Fruit fly (Drosophila melanogaster) whole organism, prepupa: ENCODE data around the gene mask.

Source experiments
- Blimp-1 ChIP-seq: fragments of 200-800 bp; sonication (Bioruptor generic); optimal IDR thresholded peaks from 3 replicates; lab custom pipeline; 2017; ENCODE audit warnings: missing biosample characterization, missing genetic modification characterization, mild to moderate bottlenecking, moderate library complexity, missing genetic modification reagents
- CG10631 ChIP-seq: fragments of 200-800 bp; sonication (Bioruptor generic); optimal IDR thresholded peaks from 2 replicates; lab custom pipeline; 2016; ENCODE audit warnings: missing biosample characterization, missing genetic modification characterization
- CG10669 ChIP-seq: fragments of 200-800 bp; sonication (Bioruptor generic); optimal IDR thresholded peaks from 3 replicates; lab custom pipeline; 2018; ENCODE audit warnings: missing biosample characterization, mild to moderate bottlenecking, missing genetic modification characterization, moderate library complexity
- CG11294 ChIP-seq: fragments of 200-800 bp; sonication (Bioruptor generic); IDR thresholded peaks from 2 replicates; pipeline ENCODE4 v1.3.6; 2022; ENCODE audit warnings: missing biosample characterization, missing genetic modification characterization
- CG11902 ChIP-seq: fragments of 200-800 bp; sonication (Bioruptor generic); optimal IDR thresholded peaks from 3 replicates; lab custom pipeline; 2016; ENCODE audit warnings: missing biosample characterization, missing genetic modification characterization
- CG15336 ChIP-seq: fragments of 200-800 bp; sonication (Bioruptor generic); IDR thresholded peaks from 2 replicates; pipeline ENCODE4 v1.3.6; 2022; ENCODE audit warnings: missing biosample characterization, missing genetic modification characterization
- CG1621 ChIP-seq: fragments of 200-800 bp; sonication (Bioruptor generic); optimal IDR thresholded peaks from 3 replicates; lab custom pipeline; 2018; ENCODE audit warnings: missing biosample characterization, mild to moderate bottlenecking, missing genetic modification characterization
- CG16779 ChIP-seq: fragments of 200-800 bp; sonication (Bioruptor generic); optimal IDR thresholded peaks from 3 replicates; lab custom pipeline; 2017; ENCODE audit warnings: missing biosample characterization, mild to moderate bottlenecking, missing genetic modification characterization
- CG3032 ChIP-seq: fragments of 200-800 bp; optimal IDR thresholded peaks from 2 replicates; lab custom pipeline; 2019; ENCODE audit warnings: missing biosample characterization, mild to moderate bottlenecking, missing genetic modification characterization, moderate library complexity
- CG34406 ChIP-seq: fragments of 200-800 bp; sonication (Bioruptor generic); optimal IDR thresholded peaks from 3 replicates; lab custom pipeline; 2016; ENCODE audit warnings: missing biosample characterization, missing genetic modification characterization
- CG3919 ChIP-seq: fragments of 200-800 bp; sonication (Bioruptor generic); optimal IDR thresholded peaks from 3 replicates; lab custom pipeline; 2016; ENCODE audit warnings: missing biosample characterization, missing genetic modification characterization
- CG4318 ChIP-seq: fragments of 200-800 bp; sonication (Bioruptor generic); optimal IDR thresholded peaks from 3 replicates; lab custom pipeline; 2017; ENCODE audit warnings: missing biosample characterization, mild to moderate bottlenecking, missing genetic modification characterization
- CG6163 ChIP-seq: fragments of 200-800 bp; sonication (Bioruptor generic); IDR thresholded peaks from 3 replicates; pipeline ENCODE4 v1.3.6; 2022; ENCODE audit warnings: missing biosample characterization, missing genetic modification characterization
- CG6276 ChIP-seq: fragments of 200-800 bp; sonication (Bioruptor generic); optimal IDR thresholded peaks from 2 replicates; lab custom pipeline; 2017; ENCODE audit warnings: missing biosample characterization, mild to moderate bottlenecking, missing genetic modification characterization
- CG6792 ChIP-seq: fragments of 200-800 bp; sonication (Bioruptor generic); optimal IDR thresholded peaks from 3 replicates; lab custom pipeline; 2016; ENCODE audit warnings: missing biosample characterization, missing genetic modification characterization
- CG6854 ChIP-seq: fragments of 200-800 bp; sonication (Bioruptor generic); optimal IDR thresholded peaks from 2 replicates; lab custom pipeline; 2017; ENCODE audit warnings: missing biosample characterization, mild to moderate bottlenecking, missing genetic modification characterization
- CG8119 ChIP-seq: fragments of 200-800 bp; sonication (Bioruptor generic); IDR thresholded peaks from 3 replicates; pipeline ENCODE4 v1.3.6; 2022; ENCODE audit warnings: missing biosample characterization, missing genetic modification characterization
- CG8319 ChIP-seq: fragments of 200-800 bp; sonication (Bioruptor generic); optimal IDR thresholded peaks from 3 replicates; lab custom pipeline; 2016; ENCODE audit warnings: missing biosample characterization, missing genetic modification characterization
- CG8632 ChIP-seq: fragments of 200-800 bp; sonication (Bioruptor generic); optimal IDR thresholded peaks from 3 replicates; lab custom pipeline; 2016; ENCODE audit warnings: missing biosample characterization, missing genetic modification characterization
- CG9139 ChIP-seq: fragments of 200-800 bp; sonication (Bioruptor generic); optimal IDR thresholded peaks from 3 replicates; lab custom pipeline; 2017; ENCODE audit warnings: missing biosample characterization, mild to moderate bottlenecking, missing genetic modification characterization
- Eip78C ChIP-seq: fragments of 200-800 bp; sonication (Bioruptor generic); peaks from one replicate; lab custom pipeline; 2016; ENCODE audit warnings: missing biosample characterization, missing genetic modification characterization
- Eip93F ChIP-seq: fragments of 200-800 bp; sonication (Bioruptor generic); optimal IDR thresholded peaks from 2 replicates; lab custom pipeline; 2016; ENCODE audit warnings: missing biosample characterization, mild to moderate bottlenecking, missing genetic modification characterization
- Ets21C ChIP-seq: fragments of 200-800 bp; sonication (Bioruptor generic); optimal IDR thresholded peaks from 3 replicates; lab custom pipeline; 2016; ENCODE audit warnings: missing biosample characterization, missing genetic modification characterization
- Ets96B ChIP-seq: fragments of 200-800 bp; optimal IDR thresholded peaks from 2 replicates; lab custom pipeline; 2019; ENCODE audit warnings: missing biosample characterization, mild to moderate bottlenecking, missing genetic modification characterization, moderate library complexity
- Gug ChIP-seq: fragments of 200-800 bp; sonication (Bioruptor generic); IDR thresholded peaks from 2 replicates; pipeline ENCODE4 v1.3.6; 2022; ENCODE audit warnings: missing biosample characterization, missing genetic modification characterization
- Hr38 ChIP-seq: sonication (Bioruptor generic); optimal IDR thresholded peaks from 2 replicates; lab custom pipeline; 2016; ENCODE audit warnings: missing biosample characterization, missing genetic modification characterization
- Hr39 ChIP-seq: fragments of 200-800 bp; sonication (Bioruptor generic); optimal IDR thresholded peaks from 2 replicates; lab custom pipeline; 2016; ENCODE audit warnings: missing biosample characterization, missing genetic modification characterization
- Hr4 ChIP-seq: fragments of 200-800 bp; sonication (Bioruptor generic); optimal IDR thresholded peaks from 3 replicates; lab custom pipeline; 2016; ENCODE audit warnings: missing biosample characterization, missing genetic modification characterization
- Met ChIP-seq: fragments of 200-800 bp; sonication (Bioruptor generic); optimal IDR thresholded peaks from 3 replicates; lab custom pipeline; 2016; ENCODE audit warnings: missing biosample characterization, missing genetic modification characterization
- OdsH ChIP-seq: fragments of 200-800 bp; sonication (Bioruptor generic); optimal IDR thresholded peaks from 3 replicates; lab custom pipeline; 2016; ENCODE audit warnings: missing biosample characterization, missing genetic modification characterization
- Smox ChIP-seq: fragments of 200-800 bp; sonication (Bioruptor generic); optimal IDR thresholded peaks from 3 replicates; lab custom pipeline; 2016; ENCODE audit warnings: missing biosample characterization, missing genetic modification characterization
- Sox102F ChIP-seq: fragments of 200-800 bp; sonication (Bioruptor generic); optimal IDR thresholded peaks from 2 replicates; lab custom pipeline; 2016; ENCODE audit warnings: missing biosample characterization, mild to moderate bottlenecking, missing genetic modification characterization
- Sox14 ChIP-seq: fragments of 200-800 bp; sonication (Bioruptor generic); optimal IDR thresholded peaks from 3 replicates; lab custom pipeline; 2016; ENCODE audit warnings: missing biosample characterization, missing genetic modification characterization
- Sox15 ChIP-seq: fragments of 200-800 bp; sonication (Bioruptor generic); optimal IDR thresholded peaks from 3 replicates; lab custom pipeline; 2016; ENCODE audit warnings: missing biosample characterization, missing genetic modification characterization
- achi ChIP-seq: fragments of 200-800 bp; sonication (Bioruptor generic); optimal IDR thresholded peaks from 3 replicates; lab custom pipeline; 2016; ENCODE audit warnings: missing biosample characterization, missing genetic modification characterization
- acj6 ChIP-seq: fragments of 200-800 bp; sonication (Bioruptor generic); optimal IDR thresholded peaks from 3 replicates; lab custom pipeline; 2016; ENCODE audit warnings: missing biosample characterization, missing genetic modification characterization
- cyc ChIP-seq: fragments of 200-800 bp; sonication (Bioruptor generic); optimal IDR thresholded peaks from 3 replicates; lab custom pipeline; 2016; ENCODE audit warnings: missing biosample characterization, missing genetic modification characterization
- dsx ChIP-seq: fragments of 200-800 bp; optimal IDR thresholded peaks from 3 replicates; lab custom pipeline; 2019; ENCODE audit warnings: missing biosample characterization, mild to moderate bottlenecking, missing genetic modification characterization, moderate library complexity; ENCODE audit not compliant: poor library complexity, severe bottlenecking
- esn ChIP-seq: fragments of 200-800 bp; sonication (Bioruptor generic); optimal IDR thresholded peaks from 2 replicates; lab custom pipeline; 2016; ENCODE audit warnings: missing biosample characterization, mild to moderate bottlenecking, missing genetic modification characterization, moderate library complexity
- fd59A ChIP-seq: fragments of 200-800 bp; sonication (Bioruptor generic); optimal IDR thresholded peaks from 2 replicates; lab custom pipeline; 2017; ENCODE audit warnings: missing biosample characterization, mild to moderate bottlenecking, missing genetic modification characterization, missing genetic modification reagents
- fd85E ChIP-seq: fragments of 200-800 bp; sonication (Bioruptor generic); optimal IDR thresholded peaks from 3 replicates; lab custom pipeline; 2016; ENCODE audit warnings: missing biosample characterization, missing genetic modification characterization
- fkh ChIP-seq: fragments of 200-800 bp; sonication (Bioruptor generic); optimal IDR thresholded peaks from 3 replicates; lab custom pipeline; 2017; ENCODE audit warnings: missing biosample characterization, mild to moderate bottlenecking, missing genetic modification characterization, moderate library complexity
- lz ChIP-seq: fragments of 200-800 bp; sonication (Bioruptor generic); optimal IDR thresholded peaks from 3 replicates; lab custom pipeline; 2016; ENCODE audit warnings: missing biosample characterization, missing genetic modification characterization
- net ChIP-seq: fragments of 200-800 bp; sonication (Bioruptor generic); optimal IDR thresholded peaks from 3 replicates; lab custom pipeline; 2016; ENCODE audit warnings: missing biosample characterization, missing genetic modification characterization
- pdm3 ChIP-seq: fragments of 200-800 bp; sonication (Bioruptor generic); optimal IDR thresholded peaks from 3 replicates; lab custom pipeline; 2016; ENCODE audit warnings: missing biosample characterization, missing genetic modification characterization
- salr ChIP-seq, 2 experiments: fragments of 200-800 bp; sonication (Bioruptor generic); optimal IDR thresholded peaks; 3 replicates each; lab custom pipeline; 2016 to 2018; ENCODE audit warnings: missing biosample characterization in 2 of 2, missing genetic modification characterization in 2 of 2, mild to moderate bottlenecking in 1 of 2
- svp ChIP-seq: fragments of 200-800 bp; sonication (Bioruptor generic); peaks from one replicate; lab custom pipeline; 2016; ENCODE audit warnings: missing biosample characterization, missing genetic modification characterization
- vri ChIP-seq: fragments of 200-800 bp; sonication (Bioruptor generic); optimal IDR thresholded peaks from 3 replicates; lab custom pipeline; 2016; ENCODE audit warnings: missing biosample characterization, mild to moderate bottlenecking, missing genetic modification characterization

mask gene

dm6 chr3R:24271071-24271470 is 40.7 kb downstream of the mask start, which contains the start of gene jar (continued):
- TF ChIP-seq CG3032 (tag; lab: Kevin White, UChicago) = peak; percentile 11
- TF ChIP-seq Hr38 = no peak
- no peak for TF ChIP-seq salr (GFP tag; optimal IDR thresholded peaks at IDR 0.05; lab: Kevin White, UChicago)
- TF ChIP-seq Gug (GFP tag; lab: Robert Waterston, UW) = no peak
- TF ChIP-seq CG6276 = no peak
- peak; percentile 81 for TF ChIP-seq Eip78C (GFP tag; lab: Kevin White, UChicago)
- TF ChIP-seq CG9139 (GFP tag; lab: Kevin White, UChicago) = peak; percentile 15
- peak; percentile 26; the same call in 1 of the 3 replicates for TF ChIP-seq CG8119 (GFP tag; lab: Robert Waterston, UW)
- TF ChIP-seq dsx (GFP tag; lab: Kevin White, UChicago) = peak; percentile 42
- TF ChIP-seq Hr39 (GFP tag; lab: Kevin White, UChicago) = no peak
- no peak for TF ChIP-seq acj6 (GFP tag; lab: Kevin White, UChicago)
- TF ChIP-seq CG1621 (tag; lab: Kevin White, UChicago) = peak; percentile 10
- no peak for TF ChIP-seq Sox102F (GFP tag; lab: Kevin White, UChicago)
- no peak for TF ChIP-seq Blimp-1 (GFP tag; lab: Kevin White, UChicago)
- no peak for TF ChIP-seq CG8319 (GFP tag; lab: Kevin White, UChicago)
- no peak for TF ChIP-seq Eip93F (GFP tag; lab: Kevin White, UChicago)
- peak; percentile 42 for TF ChIP-seq esn (GFP tag; lab: Kevin White, UChicago)
- TF ChIP-seq CG4318 (GFP tag; lab: Kevin White, UChicago) = no peak
- no peak for TF ChIP-seq CG11902
- TF ChIP-seq CG8632 = no peak
- no peak for TF ChIP-seq fd59A (GFP tag; lab: Kevin White, UChicago)
- no peak for TF ChIP-seq Sox15
- TF ChIP-seq CG11294 = no peak
- TF ChIP-seq CG6854 = peak; percentile 64
- no peak for TF ChIP-seq Met (GFP tag; lab: Kevin White, UChicago)
- peak; percentile 36; the same call in 1 of the 3 replicates for TF ChIP-seq CG6163
- no peak for TF ChIP-seq cyc (GFP tag; lab: Kevin White, UChicago)
- TF ChIP-seq fd85E (GFP tag; lab: Kevin White, UChicago) = no peak
- TF ChIP-seq lz (GFP tag; lab: Kevin White, UChicago) = no peak
- no peak for TF ChIP-seq Smox (GFP tag; lab: Kevin White, UChicago)
- peak; percentile 28 for TF ChIP-seq Sox14
- TF ChIP-seq, all 60 proteins: peak for 17

DNA sequence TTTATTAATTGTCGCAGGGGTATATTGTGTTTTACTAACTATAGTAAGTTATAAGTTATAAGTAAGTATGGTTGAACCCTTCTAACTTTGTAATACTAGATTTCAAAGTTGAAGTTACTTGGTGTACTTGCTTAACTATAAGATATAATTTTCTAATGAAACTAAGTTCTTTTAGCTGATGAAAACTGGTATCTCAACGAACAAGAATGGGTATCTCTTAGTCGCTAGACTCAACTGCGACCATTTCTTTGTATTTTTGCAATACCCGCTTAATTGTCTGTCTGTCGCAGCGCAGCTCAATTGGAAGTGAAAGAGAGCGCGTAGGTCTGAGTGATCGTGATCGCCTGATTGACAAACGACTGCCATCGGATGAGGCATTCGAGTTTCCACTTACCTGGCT is 41.9 kb downstream of the mask start:
- TF ChIP-seq CG3919 (GFP tag; lab: Kevin White, UChicago) (no peak), Met (GFP tag; lab: Kevin White, UChicago) (peak; percentile 9), CG11902 (no peak), esn (GFP tag; lab: Kevin White, UChicago) (no peak), fkh (no peak), dsx (GFP tag; lab: Kevin White, UChicago) (peak; percentile 15), Eip78C (GFP tag; lab: Kevin White, UChicago) (peak; percentile 78), Hr4 (peak; percentile 41)

dm6 chr3R:24272775-24273290 is 42.5 kb downstream of the mask start, which contains the start of gene Orct2:
TSS of gene Orct2 (plus strand) at chr3R:24273029.
- TF ChIP-seq CG15336 (GFP tag; lab: Robert Waterston, UW) = peak; percentile 25; the same call in 1 of the 2 replicates
- peak; percentile 2 for TF ChIP-seq CG10669 (GFP tag; lab: Kevin White, UChicago)
- peak; percentile 8 for TF ChIP-seq net (GFP tag; lab: Kevin White, UChicago)
- peak; percentile 11 for TF ChIP-seq Eip78C (GFP tag; lab: Kevin White, UChicago)
- no peak for TF ChIP-seq Hr4
- TF ChIP-seq OdsH = no peak
- no peak for TF ChIP-seq pdm3
- TF ChIP-seq CG1621 (tag; lab: Kevin White, UChicago) = peak; percentile 41
- no peak for TF ChIP-seq fd59A (GFP tag; lab: Kevin White, UChicago)
- no peak for TF ChIP-seq Ets21C (GFP tag; lab: Kevin White, UChicago)
- TF ChIP-seq Hr39 (GFP tag; lab: Kevin White, UChicago) = no peak
- TF ChIP-seq Ets96B (tag; lab: Kevin White, UChicago) = no peak
- TF ChIP-seq achi (GFP tag; lab: Kevin White, UChicago) = no peak
- TF ChIP-seq vri (GFP tag; lab: Kevin White, UChicago) = peak; percentile 37
- TF ChIP-seq CG6792 (GFP tag; lab: Kevin White, UChicago) = no peak
- no peak for TF ChIP-seq CG34406 (GFP tag; lab: Kevin White, UChicago)
- peak; percentile 4 for TF ChIP-seq CG9139 (GFP tag; lab: Kevin White, UChicago)
- peak; percentile 52 for TF ChIP-seq CG6854
- TF ChIP-seq svp (GFP tag; lab: Kevin White, UChicago) = peak; percentile 42
- TF ChIP-seq CG3919 (GFP tag; lab: Kevin White, UChicago) = peak; percentile 38
- peak; percentile 47 for TF ChIP-seq CG16779
- TF ChIP-seq fkh = peak; percentile 74
- peak; percentile 25; the same call in 1 of the 3 replicates for TF ChIP-seq CG6163
- TF ChIP-seq CG10631 (GFP tag; lab: Kevin White, UChicago) = no peak
- TF ChIP-seq Gug (GFP tag; lab: Robert Waterston, UW) = no peak
